Worm (Caenorhabditis elegans) whole organism, L4 larva: Measurements from ENCODE around the gene ZK813.7.

Source experiments
- F37D6.2 ChIP-seq: sonication (generic microtip); optimal IDR thresholded peaks from 2 replicates; lab custom pipeline; 2016; ENCODE audit warnings: mild to moderate bottlenecking, missing genetic modification characterization, missing compliant biosample characterization
- F44E2.7 ChIP-seq: fragments of 200-800 bp; sonication (Bioruptor generic); IDR thresholded peaks from 2 replicates; pipeline ENCODE4 v2.1.2; 2022; ENCODE audit warnings: missing genetic modification characterization, missing compliant biosample characterization
- T26A8.4 ChIP-seq: fragments of 200-800 bp; sonication (Bioruptor generic); IDR thresholded peaks from 2 replicates; pipeline ENCODE4 v1.3.6; 2022; ENCODE audit warnings: missing genetic modification characterization, missing compliant biosample characterization
- aha-1 ChIP-seq: fragments of 150-350 bp; peaks from one replicate; lab custom pipeline; 2014; ENCODE audit warnings: missing biosample characterization, missing genetic modification characterization
- ceh-44 ChIP-seq: fragments of 200-800 bp; sonication (Bioruptor generic); IDR thresholded peaks from 2 replicates; pipeline ENCODE4 v1.3.6; 2022; ENCODE audit warnings: missing genetic modification reagents, missing genetic modification characterization, missing compliant biosample characterization
- ceh-62 ChIP-seq: sonication (generic microtip); optimal IDR thresholded peaks from 2 replicates; lab custom pipeline; 2017; ENCODE audit warnings: missing biosample characterization, missing genetic modification characterization
- ces-1 ChIP-seq: fragments of 150-350 bp; sonication (generic microtip); optimal IDR thresholded peaks from 4 replicates; lab custom pipeline; 2014; ENCODE audit warnings: missing biosample characterization, missing genetic modification reagents, missing genetic modification characterization
- cey-2 ChIP-seq: sonication (generic microtip); optimal IDR thresholded peaks from 3 replicates; lab custom pipeline; 2017; ENCODE audit warnings: missing genetic modification characterization, mild to moderate bottlenecking, missing compliant biosample characterization, antibody characterized with exemption, borderline replicate concordance; ENCODE audit not compliant: insufficient read depth
- ctbp-1 ChIP-seq: fragments of 200-800 bp; sonication (Bioruptor generic); IDR thresholded peaks from 2 replicates; pipeline ENCODE4 v1.3.6; 2022; ENCODE audit warnings: missing genetic modification reagents, missing genetic modification characterization, missing compliant biosample characterization
- daf-12 ChIP-seq: fragments of 150-350 bp; optimal IDR thresholded peaks from 2 replicates; lab custom pipeline; 2014; ENCODE audit warnings: missing biosample characterization, missing genetic modification reagents, missing genetic modification characterization
- daf-16 ChIP-seq, 3 experiments: sonication (generic microtip); optimal IDR thresholded peaks; 2 replicates each; lab custom pipeline; 2016 to 2017; ENCODE audit warnings: missing genetic modification characterization in 3 of 3, missing genetic modification reagents in 3 of 3, mild to moderate bottlenecking in 2 of 3, missing compliant biosample characterization in 2 of 3, missing biosample characterization in 1 of 3, moderate library complexity in 1 of 3
- fkh-10 ChIP-seq: fragments of 150-350 bp; optimal IDR thresholded peaks from 2 replicates; lab custom pipeline; 2014; ENCODE audit warnings: missing biosample characterization, missing genetic modification reagents, missing genetic modification characterization
- gei-8 ChIP-seq: fragments of 200-800 bp; sonication (Bioruptor generic); optimal IDR thresholded peaks from 2 replicates; lab custom pipeline; 2018; ENCODE audit warnings: mild to moderate bottlenecking, missing genetic modification characterization, missing compliant biosample characterization
- hif-1 ChIP-seq, 2 experiments: sonication (generic microtip); optimal IDR thresholded peaks; 2 replicates each; lab custom pipeline; 2016 to 2017; ENCODE audit warnings: missing compliant biosample characterization in 2 of 2, missing genetic modification characterization in 2 of 2, missing genetic modification reagents in 2 of 2, missing genotype in 2 of 2, mild to moderate bottlenecking in 1 of 2
- hlh-11 ChIP-seq: fragments of 200-800 bp; sonication (Bioruptor generic); optimal IDR thresholded peaks from 2 replicates; lab custom pipeline; 2018; ENCODE audit warnings: mild to moderate bottlenecking, missing genetic modification characterization, missing compliant biosample characterization
- hlh-30 ChIP-seq: sonication (generic microtip); optimal IDR thresholded peaks from 2 replicates; lab custom pipeline; 2017; ENCODE audit warnings: antibody characterized with exemption, mild to moderate bottlenecking, missing genetic modification characterization, missing compliant biosample characterization; ENCODE audit not compliant: insufficient read depth
- lin-13 ChIP-seq: fragments of 150-350 bp; optimal IDR thresholded peaks from 2 replicates; lab custom pipeline; 2014; ENCODE audit warnings: missing biosample characterization, missing genetic modification reagents, missing genetic modification characterization
- lsy-2 ChIP-seq, 2 experiments: fragments of 150-350 bp in 1 of 2; sonication (generic microtip) in 1 of 2; optimal IDR thresholded peaks; 2 replicates each; lab custom pipeline; 2014 to 2017; ENCODE audit warnings: missing biosample characterization in 2 of 2, missing genetic modification characterization in 2 of 2
- madf-5 ChIP-seq, 2 experiments: fragments of 200-800 bp; sonication (Bioruptor generic); IDR thresholded peaks; 2 replicates each; pipeline ENCODE4 v1.3.6; 2022; ENCODE audit warnings: missing compliant biosample characterization in 2 of 2, missing genetic modification characterization in 2 of 2
- madf-9 ChIP-seq: fragments of 200-800 bp; sonication (Bioruptor generic); conservative IDR thresholded peaks from 2 replicates; pipeline ENCODE4 v1.3.6; 2022; ENCODE audit warnings: missing genetic modification reagents, missing genetic modification characterization, missing compliant biosample characterization
- mep-1 ChIP-seq: fragments of 150-350 bp; sonication (generic microtip); optimal IDR thresholded peaks from 3 replicates; lab custom pipeline; 2014; ENCODE audit warnings: missing biosample characterization, missing genetic modification characterization
- mes-2 ChIP-seq: sonication (generic microtip); optimal IDR thresholded peaks from 2 replicates; lab custom pipeline; 2016; ENCODE audit warnings: missing genotype, mild to moderate bottlenecking, missing genetic modification characterization, missing compliant biosample characterization; ENCODE audit not compliant: poor library complexity, severe bottlenecking
- nhr-48 ChIP-seq: sonication (generic microtip); optimal IDR thresholded peaks from 2 replicates; lab custom pipeline; 2016; ENCODE audit warnings: mild to moderate bottlenecking, missing genetic modification characterization, missing compliant biosample characterization
- saeg-2 ChIP-seq: fragments of 200-800 bp; sonication (Bioruptor generic); IDR thresholded peaks from 2 replicates; pipeline ENCODE4 v1.3.6; 2022; ENCODE audit warnings: missing genetic modification reagents, missing genetic modification characterization, missing compliant biosample characterization
- set-16 ChIP-seq: fragments of 200-800 bp; sonication (Bioruptor generic); IDR thresholded peaks from 2 replicates; pipeline ENCODE4 v1.3.6; 2022; ENCODE audit warnings: missing genetic modification reagents, missing genetic modification characterization, missing compliant biosample characterization
- skn-1 ChIP-seq: fragments of 150-350 bp; optimal IDR thresholded peaks from 2 replicates; lab custom pipeline; 2014; ENCODE audit warnings: missing biosample characterization, missing genetic modification characterization
- tra-1 ChIP-seq: fragments of 200-800 bp; sonication (Bioruptor generic); IDR thresholded peaks from 2 replicates; pipeline ENCODE4 v1.3.6; 2022; ENCODE audit warnings: missing genetic modification reagents, missing genetic modification characterization, missing compliant biosample characterization
- unc-62 ChIP-seq, 3 experiments: fragments of 150-350 bp in 1 of 3; sonication (generic microtip); optimal IDR thresholded peaks in 2 of 3; peaks in 1 of 3; 1 replicate in 1 of 3; 2 replicates in 2 of 3; lab custom pipeline; 2014 to 2017; ENCODE audit warnings: missing biosample characterization in 3 of 3, missing genetic modification characterization in 3 of 3, missing genetic modification reagents in 3 of 3, missing genotype in 1 of 3
- ztf-7 ChIP-seq: fragments of 150-350 bp; optimal IDR thresholded peaks from 2 replicates; lab custom pipeline; 2014; ENCODE audit warnings: missing biosample characterization, missing genetic modification characterization

The ZK813.7 gene

DNA sequence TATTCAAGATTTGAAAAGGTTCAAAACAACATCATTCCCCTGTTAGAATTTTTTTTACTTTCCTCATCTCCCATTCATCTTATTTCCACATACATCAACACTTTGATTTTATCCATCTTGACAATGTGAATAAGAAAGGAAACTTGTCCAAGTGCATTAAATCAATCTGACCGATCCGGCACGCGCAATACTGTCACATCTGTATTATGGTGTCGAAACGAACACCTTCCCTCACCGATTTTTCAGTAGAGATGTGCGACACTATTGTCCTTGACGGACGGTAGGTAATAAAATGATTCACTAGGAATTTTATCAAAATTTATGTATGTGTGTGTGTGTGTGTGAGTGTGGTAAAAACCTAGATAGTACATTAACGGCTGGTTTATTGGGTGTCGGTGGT, 19.3 kb downstream of the ZK813.7 start:
- TF ChIP-seq skn-1 (tag; lab: Kevin White, UChicago) (no peak), unc-62 (GFP tag; optimal IDR thresholded peaks at IDR 0.05 in 1 of 2; lab: Kevin White, UChicago) (peak in 1 of 2 experiments; percentile 42), unc-62 (tag; optimal IDR thresholded peaks at IDR 0.05; lab: Kevin White, UChicago) (no peak)

ce11 chrX:3464309-3465038, 19.9 kb downstream of the ZK813.7 start:
- TF ChIP-seq saeg-2 (GFP tag; lab: Robert Waterston, UW) (0 out of 2 replicates have a peak, but pooled peaks have one; percentile 21), tra-1 (GFP tag; lab: Robert Waterston, UW) (no peak)

- TF ChIP-seq mep-1 (tag; lab: Kevin White, UChicago): no peak
These were observed 21.2 kb downstream of the ZK813.7 start, which contains the start of the genes ZK377.15 and sax-3 for ce11 chrX:3465785-3466184. TSS of gene ZK377.15 (minus strand) at chrX:3465885. TSS of gene sax-3 (minus strand) at chrX:3465927.

ce11 chrX:3467004-3467761, 22.6 kb downstream of the ZK813.7 start:
- TF ChIP-seq gei-8 (no peak), lin-13 (GFP tag; lab: Kevin White, UChicago) (no peak), madf-9 (GFP tag; lab: Robert Waterston, UW) (no peak), fkh-10 (GFP tag; lab: Kevin White, UChicago) (no peak), aha-1 (tag; lab: Kevin White, UChicago) (no peak), daf-12 (tag; lab: Kevin White, UChicago) (no peak), ceh-44 (GFP tag; lab: Robert Waterston, UW) (no peak), cey-2 (tag; lab: Kevin White, UChicago) (no peak), ztf-7 (tag; lab: Kevin White, UChicago) (no peak)

DNA sequence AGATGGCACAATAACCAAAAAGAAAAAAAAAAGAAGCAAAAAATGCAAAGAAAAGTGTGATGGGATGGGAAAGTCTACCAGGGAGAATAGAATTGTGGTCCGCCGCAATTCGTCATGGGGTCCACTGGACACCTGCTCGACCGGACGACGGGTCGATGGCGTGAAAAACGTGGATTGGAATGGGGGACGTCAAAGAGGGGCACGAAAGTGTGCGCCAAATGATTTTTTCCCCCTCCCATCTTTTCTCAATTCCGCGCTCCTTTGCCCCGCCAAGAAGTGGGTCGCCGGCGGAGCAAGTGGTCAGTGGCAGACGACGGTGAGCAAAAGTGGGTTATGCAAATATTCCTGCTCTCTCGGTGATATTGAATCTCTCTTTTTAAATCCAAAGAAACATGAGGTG, 23.3 kb downstream of the ZK813.7 start:
- TF ChIP-seq lsy-2 (tag; optimal IDR thresholded peaks at IDR 0.05; lab: Kevin White, UChicago) (no peak), T26A8.4 (GFP tag; lab: Robert Waterston, UW) (no peak), F44E2.7 (GFP tag; lab: Robert Waterston, UW) (no peak), F37D6.2 (tag; lab: Kevin White, UChicago) (no peak), nhr-48 (tag; lab: Kevin White, UChicago) (no peak), hlh-11 (peak; percentile 10), hlh-30 (tag; lab: Kevin White, UChicago) (peak; percentile 15), set-16 (peak; percentile 66), hif-1 (tag; optimal IDR thresholded peaks at IDR 0.05; lab: Kevin White, UChicago) (no peak), daf-16 (GFP tag; optimal IDR thresholded peaks at IDR 0.05; lab: Kevin White, UChicago) (no peak), daf-16 (tag; optimal IDR thresholded peaks at IDR 0.05; lab: Kevin White, UChicago) (no peak), mes-2 (tag; lab: Kevin White, UChicago) (peak; percentile 26), aha-1 (tag; lab: Kevin White, UChicago) (peak; percentile 79), ceh-62 (tag; lab: Kevin White, UChicago) (no peak)

DNA sequence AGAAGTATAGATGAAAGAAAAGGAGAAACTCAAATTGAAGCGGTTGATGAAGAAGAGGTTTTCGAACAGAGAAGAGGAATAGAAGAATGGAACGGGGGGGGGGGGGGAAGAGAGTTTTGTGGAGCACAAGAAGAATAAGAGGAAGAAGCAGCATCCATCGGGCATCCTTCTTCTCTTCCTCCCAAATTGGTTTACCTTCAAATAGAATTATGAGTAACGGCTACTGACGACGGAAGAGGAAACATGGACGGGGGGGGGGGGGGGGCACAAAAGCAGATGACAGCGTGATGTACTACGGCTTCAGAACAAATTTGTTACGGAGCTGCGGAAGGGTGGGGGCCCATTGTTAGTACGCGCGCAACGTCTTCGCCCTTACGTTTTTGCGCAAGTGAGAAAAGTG, 24.7 kb downstream of the ZK813.7 start:
- peak; percentile 29; the same call in 1 of the 2 replicates for TF ChIP-seq set-16
- TF ChIP-seq madf-5 (GFP tag; IDR thresholded peaks at IDR 0.05; lab: Robert Waterston, UW): no peak
- peak; percentile 69; the same call in 1 of the 2 replicates for TF ChIP-seq ctbp-1 (GFP tag; lab: Robert Waterston, UW)
- TF ChIP-seq ces-1 (GFP tag; lab: Kevin White, UChicago): peak; percentile 78
